Worm (Caenorhabditis elegans) whole organism, young adult: ENCODE measurements around the gene F29B9.12.
A peak's percentile ranks its signal among the peaks of the same experiment; 100 is the strongest.
"Not testable (repeated sequence)": the region's sequence is repeated elsewhere in the genome, so short reads cannot be mapped to it uniquely, and the experiment has no call there.

Experiments used
- F39B2.1 ChIP-seq: fragments of 200-800 bp; sonication (Bioruptor generic); IDR thresholded peaks from 2 replicates; pipeline ENCODE4 v1.3.6; 2022; ENCODE audit warnings: missing genetic modification reagents, missing genetic modification characterization, missing compliant biosample characterization
- hlh-26 ChIP-seq: fragments of 200-800 bp; sonication (Bioruptor generic); conservative IDR thresholded peaks from 2 replicates; pipeline ENCODE4 v1.3.6; 2022; ENCODE audit warnings: missing genetic modification reagents, missing genetic modification characterization, missing compliant biosample characterization
- madf-8 ChIP-seq: fragments of 200-800 bp; sonication (Bioruptor generic); conservative IDR thresholded peaks from 2 replicates; pipeline ENCODE4 v1.3.6; 2022; ENCODE audit warnings: missing genetic modification reagents, missing genetic modification characterization, missing compliant biosample characterization
- zim-3 ChIP-seq: sonication (generic microtip); optimal IDR thresholded peaks from 2 replicates; lab custom pipeline; 2017; ENCODE audit warnings: mild to moderate bottlenecking, missing genetic modification characterization, moderate library complexity, missing compliant biosample characterization
- ztf-26 ChIP-seq: sonication (generic microtip); optimal IDR thresholded peaks from 2 replicates; lab custom pipeline; 2017; ENCODE audit warnings: missing genetic modification characterization, missing compliant biosample characterization

DNA sequence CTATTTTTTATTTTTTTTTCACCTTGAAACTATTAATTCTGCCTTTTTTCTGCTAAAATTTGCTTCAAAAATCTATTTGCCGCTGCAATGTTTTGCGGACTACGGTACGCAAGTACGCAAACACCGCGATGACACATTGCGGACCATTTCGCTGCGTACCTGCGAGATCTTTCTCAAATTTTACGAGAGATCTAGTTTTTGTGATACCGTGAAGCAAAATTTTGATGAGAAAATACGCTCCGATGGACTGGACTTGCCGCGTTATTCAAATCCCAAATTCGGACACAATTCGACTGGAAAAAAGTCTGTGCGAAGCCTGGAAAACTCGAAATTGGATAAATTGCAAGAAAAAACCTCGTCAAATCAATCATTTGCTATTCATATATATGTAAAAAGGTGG is 51.2 kb downstream of the F29B9.12 start:
- not testable (repeated sequence) for TF ChIP-seq ztf-26 (tag; lab: Kevin White, UChicago); F39B2.1 (GFP tag; lab: Robert Waterston, UW); zim-3 (tag; lab: Kevin White, UChicago); hlh-26 (GFP tag; lab: Robert Waterston, UW)
- TF ChIP-seq madf-8 (GFP tag; lab: Robert Waterston, UW): peak; percentile 42; the same call in 1 of the 2 replicates
